Worm (Caenorhabditis elegans): ENCODE measurements around the gene idpp-16.

DNA sequence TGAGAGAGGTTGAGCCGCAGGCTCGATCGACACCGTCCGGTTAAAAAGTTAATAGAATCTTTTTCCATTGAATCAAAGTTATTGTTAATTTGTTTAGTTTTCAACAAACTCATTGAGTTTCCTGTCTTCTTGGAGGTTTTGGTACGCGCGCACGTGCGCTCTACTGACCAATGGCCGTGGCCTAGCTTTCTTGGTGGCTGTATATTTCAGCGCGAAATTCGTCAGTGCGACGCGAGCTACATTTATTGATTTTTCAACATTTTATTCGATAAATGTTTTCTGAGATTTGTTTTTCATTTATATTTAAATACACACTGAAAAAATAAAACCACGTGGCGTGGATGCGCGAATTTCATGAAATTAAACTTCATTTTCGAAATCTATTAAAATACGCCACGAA lies 37.8 kb upstream of the idpp-16 start, which contains the start of gene bir-1:
- TF ChIP-seq pha-4 (tag; optimal IDR thresholded peaks at IDR 0.05) (no peak), attf-3 (GFP tag; conservative IDR thresholded peaks at IDR 0.05) (peak; percentile 22; the same call in 1 of the 2 replicates), Y79H2A.3 (GFP tag; conservative IDR thresholded peaks at IDR 0.05) (no peak), rec-8 (tag; optimal IDR thresholded peaks at IDR 0.05) (peak in 1 of 2 experiments; percentile 7), hrde-1 (tag; optimal IDR thresholded peaks at IDR 0.05; ENCODE audit: borderline replicate concordance) (no peak), ceh-40 (GFP tag; IDR thresholded peaks at IDR 0.05) (no peak), akir-1 (GFP tag; optimal IDR thresholded peaks at IDR 0.05) (no peak)
